Worm (Caenorhabditis elegans): Measurements from ENCODE around the gene flr-4.

- TF ChIP-seq ztf-7 (tag; optimal IDR thresholded peaks at IDR 0.05) (no peak), nhr-237 (tag; optimal IDR thresholded peaks at IDR 0.05) (no peak), jun-1 (tag; optimal IDR thresholded peaks at IDR 0.05) (no peak), unc-62 (GFP tag; optimal IDR thresholded peaks at IDR 0.05 in 1 of 2) (no peak), unc-62 (tag; optimal IDR thresholded peaks at IDR 0.05) (no peak), pha-4 (GFP tag; IDR thresholded peaks at IDR 0.05) (no peak), pha-4 (tag; optimal IDR thresholded peaks at IDR 0.05) (no peak), ces-1 (GFP tag; optimal IDR thresholded peaks at IDR 0.05) (no peak), sdz-12 (GFP tag; optimal IDR thresholded peaks at IDR 0.05) (no peak), set-16 (GFP tag; IDR thresholded peaks at IDR 0.05) (no peak), nhr-28 (tag; optimal IDR thresholded peaks at IDR 0.05) (no peak), nhr-6 (tag; optimal IDR thresholded peaks at IDR 0.05) (no peak), ceh-82 (tag; optimal IDR thresholded peaks at IDR 0.05) (no peak), skn-1 (tag; optimal IDR thresholded peaks at IDR 0.05) (no peak), fos-1 (tag; optimal IDR thresholded peaks at IDR 0.05) (no peak)
These were observed 43.8 kb upstream of the flr-4 start for ce11 chrX:15045401-15045800.

All from whole organism, L4 larva.